Fruit fly (Drosophila melanogaster) whole organism: ENCODE measurements around the gene Prosalpha6T.

ENCODE experiments used
- CG8478 ChIP-seq: fragments of >200 bp; optimal IDR thresholded peaks from 2 replicates; lab custom pipeline; 2018; ENCODE audit warnings: inconsistent platforms
- Dll ChIP-seq: fragments of >200 bp; optimal IDR thresholded peaks from 2 replicates; lab custom pipeline; 2017
- EcR ChIP-seq, 2 experiments: fragments of >200 bp; optimal IDR thresholded peaks; 2 replicates each; lab custom pipeline; 2017; ENCODE audit warnings: missing biosample characterization in 2 of 2, missing genetic modification characterization in 2 of 2, missing genetic modification reagents in 2 of 2
- pan ChIP-seq: fragments of >200 bp; optimal IDR thresholded peaks from 2 replicates; lab custom pipeline; 2017
- psq ChIP-seq: fragments of >200 bp; optimal IDR thresholded peaks from 2 replicates; lab custom pipeline; 2017
- usp ChIP-seq: fragments of >200 bp; optimal IDR thresholded peaks from 2 replicates; lab custom pipeline; 2017; ENCODE audit warnings: missing biosample characterization, missing genetic modification characterization, mixed read lengths

dm6 chr2L:13202960-13203436 is 28.8 kb upstream of the Prosalpha6T start, which contains the start of gene CG16972:
- TF ChIP-seq EcR (GFP tag; optimal IDR thresholded peaks at IDR 0.05; lab: Kevin White, UChicago) = no peak
- no peak for TF ChIP-seq usp (GFP tag; lab: Kevin White, UChicago)
- no peak for TF ChIP-seq CG8478 (lab: Kevin White, UChicago)
- no peak for TF ChIP-seq psq (lab: Kevin White, UChicago)
- no peak for TF ChIP-seq Dll (lab: Kevin White, UChicago)
- TF ChIP-seq pan (lab: Kevin White, UChicago) = no peak
